Worm (Caenorhabditis elegans) whole organism, early embryonic: Measurements from ENCODE around the gene gba-1.

Source experiments
- ama-1 ChIP-seq: fragments of 150-350 bp; optimal IDR thresholded peaks from 2 replicates; lab custom pipeline; 2014
- flt-1 ChIP-seq: fragments of 200-800 bp; sonication (Bioruptor generic); IDR thresholded peaks from 2 replicates; pipeline ENCODE4 v1.3.6; 2022; ENCODE audit warnings: missing genetic modification characterization, missing compliant biosample characterization
- pes-1 ChIP-seq: fragments of 200-800 bp; sonication (Bioruptor generic); IDR thresholded peaks from 2 replicates; pipeline ENCODE4 v1.3.6; 2022; ENCODE audit warnings: missing genetic modification reagents, missing genetic modification characterization, missing compliant biosample characterization

DNA sequence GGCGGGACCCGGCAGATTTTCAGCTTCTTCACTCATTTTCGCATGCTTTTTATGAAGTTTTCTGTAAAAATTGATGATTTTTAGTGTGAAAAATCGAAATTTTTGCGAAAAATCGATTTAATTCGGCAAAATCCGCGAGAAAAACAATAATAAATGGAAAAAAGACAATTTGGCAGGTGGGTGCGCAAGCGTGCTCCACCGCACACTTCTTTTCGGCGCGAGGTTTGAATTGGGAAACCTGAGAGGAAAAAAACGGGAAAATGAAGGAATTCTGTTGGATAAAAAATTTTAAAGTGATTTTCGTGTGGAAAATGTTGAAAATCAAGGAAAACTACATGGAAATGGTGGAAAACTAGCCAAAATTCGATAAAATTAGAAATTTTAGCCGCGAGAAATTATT lies 27.5 kb downstream of the gba-1 start, which contains the start of gene Y59C2A.2:
- TF ChIP-seq pes-1 (no peak), flt-1 (GFP tag; lab: Robert Waterston, UW) (no peak), ama-1 (lab: Kevin White, UChicago) (no peak)
